Fruit fly (Drosophila melanogaster) Kc167 (cell line): ENCODE data around the gene CG18088.

Experiments used
- Myc ChIP-seq: fragments of >200 bp; optimal IDR thresholded peaks from 2 replicates; lab custom pipeline; 2017; ENCODE audit warnings: missing external identifiers
- Sin3A ChIP-seq: fragments of >200 bp; optimal IDR thresholded peaks from 2 replicates; lab custom pipeline; 2018; ENCODE audit warnings: missing external identifiers
- h ChIP-seq: fragments of >200 bp; optimal IDR thresholded peaks from 3 replicates; lab custom pipeline; 2018; ENCODE audit warnings: missing external identifiers
- insv ChIP-seq: fragments of >200 bp; optimal IDR thresholded peaks from 3 replicates; lab custom pipeline; 2018; ENCODE audit warnings: missing external identifiers
- psq ChIP-seq: fragments of >200 bp; optimal IDR thresholded peaks from 2 replicates; lab custom pipeline; 2017; ENCODE audit warnings: missing external identifiers
- ttk ChIP-seq: sonication (Bioruptor generic); optimal IDR thresholded peaks from 2 replicates; lab custom pipeline; 2017; ENCODE audit warnings: missing external identifiers

DNA sequence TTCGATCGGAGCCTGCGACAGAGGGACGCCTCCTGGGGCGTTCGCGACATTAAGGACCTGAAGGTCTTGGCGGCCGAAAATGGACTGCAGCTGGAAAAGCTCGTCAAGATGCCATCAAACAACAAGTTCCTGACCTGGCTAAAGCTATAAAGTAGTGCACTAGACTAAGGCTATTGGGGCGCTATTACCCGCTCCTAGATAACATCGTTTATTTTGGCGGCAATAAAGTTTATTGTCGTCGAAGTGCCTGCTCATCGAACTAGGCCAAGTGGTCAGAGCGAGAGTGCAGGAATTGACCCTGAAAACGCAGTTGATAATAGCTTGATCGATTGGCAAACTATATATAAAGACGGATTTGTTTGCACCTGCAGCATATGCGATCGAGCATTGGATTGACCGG lies 30.9 kb downstream of the CG18088 start, which contains the start of gene Try29F:
- TF ChIP-seq ttk (lab: Kevin White, UChicago) (no peak), insv (lab: Kevin White, UChicago) (no peak), h (no peak), psq (no peak), Myc (lab: Kevin White, UChicago) (no peak), Sin3A (lab: Kevin White, UChicago) (no peak)
